Fruit fly (Drosophila melanogaster) whole organism, prepupa: ENCODE results near the gene Prp18.

Experiments
- CG8119 ChIP-seq: fragments of 200-800 bp; sonication (Bioruptor generic); IDR thresholded peaks from 3 replicates; pipeline ENCODE4 v1.3.6; 2022; ENCODE audit warnings: missing biosample characterization, missing genetic modification characterization
- Gug ChIP-seq: fragments of 200-800 bp; sonication (Bioruptor generic); IDR thresholded peaks from 2 replicates; pipeline ENCODE4 v1.3.6; 2022; ENCODE audit warnings: missing biosample characterization, missing genetic modification characterization
- OdsH ChIP-seq: fragments of 200-800 bp; sonication (Bioruptor generic); optimal IDR thresholded peaks from 3 replicates; lab custom pipeline; 2016; ENCODE audit warnings: missing biosample characterization, missing genetic modification characterization
- Sox102F ChIP-seq: fragments of 200-800 bp; sonication (Bioruptor generic); optimal IDR thresholded peaks from 2 replicates; lab custom pipeline; 2016; ENCODE audit warnings: missing biosample characterization, mild to moderate bottlenecking, missing genetic modification characterization

- no peak for TF ChIP-seq CG8119 (GFP tag; lab: Robert Waterston, UW)
- TF ChIP-seq OdsH = no peak
- TF ChIP-seq Gug (GFP tag; lab: Robert Waterston, UW) = no peak
- TF ChIP-seq Sox102F (GFP tag; lab: Kevin White, UChicago) = no peak
These were observed 31.1 kb downstream of the Prp18 start for dm6 chr3R:18999906-19000451.
